Worm (Caenorhabditis elegans) whole organism, mixed stage, embryonic: ENCODE data around the gene Y55F3BL.6.
"Not testable (repeated sequence)": the region's sequence is repeated elsewhere in the genome, so short reads cannot be mapped to it uniquely, and the experiment has no call there.

ENCODE experiments used
- bed-3 ChIP-seq: fragments of 200-800 bp; sonication (Bioruptor generic); optimal IDR thresholded peaks from 3 replicates; lab custom pipeline; 2018; ENCODE audit warnings: mild to moderate bottlenecking, missing genetic modification characterization, moderate library complexity, missing compliant biosample characterization
- blmp-1 ChIP-seq: fragments of 150-350 bp; optimal IDR thresholded peaks from 2 replicates; lab custom pipeline; 2014; ENCODE audit warnings: missing biosample characterization, missing genetic modification characterization
- ceh-39 ChIP-seq: fragments of 150-350 bp; optimal IDR thresholded peaks from 2 replicates; lab custom pipeline; 2014; ENCODE audit warnings: missing biosample characterization, missing genetic modification characterization
- ceh-43 ChIP-seq: fragments of 200-800 bp; sonication (Bioruptor generic); optimal IDR thresholded peaks from 2 replicates; lab custom pipeline; 2018; ENCODE audit warnings: mild to moderate bottlenecking, missing genetic modification characterization, moderate library complexity, missing compliant biosample characterization
- ceh-83 ChIP-seq: fragments of 200-800 bp; sonication (Bioruptor generic); optimal IDR thresholded peaks from 2 replicates; lab custom pipeline; 2018; ENCODE audit warnings: mild to moderate bottlenecking, missing genetic modification characterization, missing compliant biosample characterization
- ces-1 ChIP-seq: fragments of 150-350 bp; optimal IDR thresholded peaks from 2 replicates; lab custom pipeline; 2014; ENCODE audit warnings: missing biosample characterization, missing genetic modification reagents, missing genetic modification characterization
- cnd-1 ChIP-seq: fragments of 200-800 bp; sonication (Bioruptor generic); optimal IDR thresholded peaks from 2 replicates; lab custom pipeline; 2018; ENCODE audit warnings: mild to moderate bottlenecking, missing genetic modification characterization, missing compliant biosample characterization
- drap-1 ChIP-seq: fragments of 200-800 bp; sonication (Bioruptor generic); optimal IDR thresholded peaks from 3 replicates; lab custom pipeline; 2018; ENCODE audit warnings: mild to moderate bottlenecking, missing genetic modification characterization, missing compliant biosample characterization
- elt-3 ChIP-seq: fragments of 150-350 bp; optimal IDR thresholded peaks from 2 replicates; lab custom pipeline; 2014; ENCODE audit warnings: missing biosample characterization, missing genetic modification characterization
- ham-2 ChIP-seq: fragments of 200-800 bp; sonication (Bioruptor generic); optimal IDR thresholded peaks from 2 replicates; lab custom pipeline; 2018; ENCODE audit warnings: mild to moderate bottlenecking, missing genetic modification characterization, missing compliant biosample characterization
- hlh-1 ChIP-seq: fragments of 150-350 bp; optimal IDR thresholded peaks from 2 replicates; lab custom pipeline; 2014; ENCODE audit warnings: missing biosample characterization, missing genetic modification reagents, missing genetic modification characterization
- lin-13 ChIP-seq: fragments of 150-350 bp; optimal IDR thresholded peaks from 2 replicates; lab custom pipeline; 2014; ENCODE audit warnings: missing biosample characterization, missing genetic modification characterization
- lin-32 ChIP-seq: fragments of 200-800 bp; sonication (Bioruptor generic); optimal IDR thresholded peaks from 2 replicates; lab custom pipeline; 2018; ENCODE audit warnings: mild to moderate bottlenecking, missing genetic modification characterization, missing compliant biosample characterization
- mab-5 ChIP-seq: fragments of 150-350 bp; optimal IDR thresholded peaks from 2 replicates; lab custom pipeline; 2014; ENCODE audit warnings: missing biosample characterization, missing genetic modification characterization
- mls-2 ChIP-seq: sonication (generic microtip); optimal IDR thresholded peaks from 2 replicates; lab custom pipeline; 2016; ENCODE audit warnings: mild to moderate bottlenecking, missing genetic modification characterization, moderate library complexity, missing compliant biosample characterization
- nhr-28 ChIP-seq: fragments of 150-350 bp; optimal IDR thresholded peaks from 2 replicates; lab custom pipeline; 2014; ENCODE audit warnings: missing biosample characterization, missing genetic modification characterization
- snpc-4 ChIP-seq: fragments of 150-350 bp; optimal IDR thresholded peaks from 2 replicates; lab custom pipeline; 2014; ENCODE audit warnings: missing biosample characterization, missing genetic modification characterization
- sptf-1 ChIP-seq: sonication (generic microtip); optimal IDR thresholded peaks from 2 replicates; lab custom pipeline; 2017; ENCODE audit warnings: mild to moderate bottlenecking, missing genetic modification characterization, moderate library complexity, missing compliant biosample characterization
- tbx-8 ChIP-seq: fragments of 200-800 bp; sonication (Bioruptor generic); optimal IDR thresholded peaks from 2 replicates; lab custom pipeline; 2018; ENCODE audit warnings: mild to moderate bottlenecking, missing genetic modification characterization, moderate library complexity, missing compliant biosample characterization
- unc-120 ChIP-seq: sonication (generic microtip); optimal IDR thresholded peaks from 2 replicates; lab custom pipeline; 2017; ENCODE audit warnings: missing genetic modification characterization, missing compliant biosample characterization; ENCODE audit not compliant: poor library complexity, severe bottlenecking
- unc-39 ChIP-seq: fragments of 150-350 bp; optimal IDR thresholded peaks from 2 replicates; lab custom pipeline; 2014; ENCODE audit warnings: missing biosample characterization, missing genetic modification characterization
- zip-8 ChIP-seq: fragments of 150-350 bp; optimal IDR thresholded peaks from 2 replicates; lab custom pipeline; 2014; ENCODE audit warnings: missing biosample characterization, missing genetic modification characterization
- ztf-11 ChIP-seq: fragments of 150-350 bp; optimal IDR thresholded peaks from 2 replicates; lab custom pipeline; 2014; ENCODE audit warnings: missing biosample characterization, missing genetic modification characterization

The Y55F3BL.6 gene

DNA sequence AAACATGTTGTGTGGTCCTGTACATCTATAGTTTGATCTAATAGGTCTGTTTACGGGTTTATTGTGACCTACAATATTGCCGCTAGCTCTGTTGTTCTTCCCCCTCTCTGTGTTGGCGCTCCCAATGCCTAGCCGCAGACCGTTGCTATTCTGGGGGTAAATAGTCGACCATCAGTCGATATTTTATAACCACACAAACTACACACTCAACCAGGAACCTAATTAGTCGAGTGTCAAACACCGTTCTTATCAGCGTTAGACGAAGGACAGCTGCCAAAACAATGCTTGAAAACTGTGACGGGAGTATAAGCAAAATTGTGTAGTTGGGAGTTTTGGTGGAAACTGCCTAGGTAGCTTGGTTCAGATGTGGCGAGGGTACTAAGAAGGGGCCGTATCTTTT lies 24.5 kb downstream of the Y55F3BL.6 start:
- no peak for TF ChIP-seq unc-39
- TF ChIP-seq ham-2 (GFP tag; lab: Kevin White, UChicago) = no peak
- TF ChIP-seq snpc-4 = no peak
- TF ChIP-seq ceh-83 (GFP tag; lab: Kevin White, UChicago) = no peak
- no peak for TF ChIP-seq unc-120
- TF ChIP-seq, all 35 proteins: peak for 0

DNA sequence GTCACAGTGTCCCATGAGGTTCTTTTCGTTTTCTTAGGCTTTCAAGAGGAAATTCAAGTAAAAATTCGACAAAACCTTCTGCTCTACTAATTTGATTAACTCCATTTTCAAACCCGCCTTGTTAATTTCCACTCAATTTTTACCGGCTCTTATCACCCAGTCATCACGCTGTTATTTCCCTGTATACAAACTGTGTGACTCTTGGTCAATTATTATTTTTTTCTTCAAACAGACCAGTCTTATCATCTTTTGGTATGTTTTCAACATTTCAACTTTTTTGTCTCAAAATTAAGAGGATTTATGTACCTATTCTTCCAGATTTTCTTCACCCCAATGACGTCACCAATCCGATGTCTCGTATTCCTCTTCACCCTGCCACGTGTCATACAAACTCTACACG lies 28.4 kb downstream of the Y55F3BL.6 start, which contains the start of gene ugt-52:
Gene ugt-52 (plus strand): TSS at position 301 of the 400 bp plus-strand sequence.
- TF ChIP-seq blmp-1 (tag; lab: Kevin White, UChicago) = no peak
- TF ChIP-seq ceh-39 (tag; lab: Kevin White, UChicago) = no peak
- no peak for TF ChIP-seq nhr-28 (tag; lab: Kevin White, UChicago)
- no peak for TF ChIP-seq zip-8 (tag; lab: Kevin White, UChicago)
- no peak for TF ChIP-seq lin-13 (tag; lab: Kevin White, UChicago)
- TF ChIP-seq elt-3 (tag; lab: Kevin White, UChicago) = no peak
- no peak for TF ChIP-seq drap-1 (GFP tag; lab: Kevin White, UChicago)
- TF ChIP-seq ztf-11 (tag; lab: Kevin White, UChicago) = no peak

DNA sequence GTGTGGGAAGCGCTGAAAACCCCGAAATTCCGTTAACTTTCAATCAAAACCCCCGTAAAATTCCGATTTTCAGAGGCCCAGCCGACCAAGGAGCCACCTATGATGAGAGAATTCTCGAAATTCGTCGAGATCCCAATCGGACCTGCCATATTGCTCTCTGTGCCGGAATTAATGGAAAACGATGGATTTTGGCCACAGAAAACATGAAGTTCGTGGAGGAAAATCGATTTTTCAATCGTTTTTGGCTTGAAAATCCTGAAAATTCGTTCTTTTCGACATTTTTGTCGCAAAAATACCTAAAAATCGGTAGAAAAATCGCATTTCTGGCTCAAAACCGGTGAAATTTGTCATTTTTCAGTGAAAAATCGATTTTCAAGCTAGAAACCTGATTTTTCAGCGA lies 33.3 kb downstream of the Y55F3BL.6 start:
- TF ChIP-seq nhr-28 (tag; lab: Kevin White, UChicago) (no peak), blmp-1 (tag; lab: Kevin White, UChicago) (no peak), ceh-39 (tag; lab: Kevin White, UChicago) (no peak), mls-2 (no peak), ceh-43 (GFP tag; lab: Kevin White, UChicago) (no peak)

DNA sequence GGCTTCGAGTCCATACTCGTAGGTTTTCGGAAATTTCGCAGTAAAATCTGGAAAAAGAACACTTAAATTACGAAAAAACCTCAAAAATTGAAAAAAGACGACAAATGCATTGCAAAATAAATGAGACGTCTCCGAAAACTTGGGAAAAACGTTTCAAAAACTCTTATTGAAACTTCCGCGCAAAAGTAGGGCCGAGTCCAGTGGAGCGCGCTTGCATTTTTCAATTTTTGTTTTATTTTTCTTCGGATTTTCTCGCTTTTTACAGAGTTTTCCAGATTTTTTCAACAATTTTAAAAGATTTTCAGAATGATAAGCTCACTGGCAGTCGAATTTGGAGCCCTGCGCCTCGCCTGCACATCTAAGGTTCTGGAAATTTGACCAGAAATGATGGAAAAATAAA lies 33.9 kb downstream of the Y55F3BL.6 start, which contains the start of gene mrpl-2:
Gene mrpl-2 (plus strand): TSS at position 307 of the 400 bp plus-strand sequence.
- TF ChIP-seq lin-13 (tag; lab: Kevin White, UChicago) (no peak), sptf-1 (tag; lab: Kevin White, UChicago) (peak; percentile 3), drap-1 (GFP tag; lab: Kevin White, UChicago) (no peak), lin-32 (GFP tag; lab: Kevin White, UChicago) (no peak)

DNA sequence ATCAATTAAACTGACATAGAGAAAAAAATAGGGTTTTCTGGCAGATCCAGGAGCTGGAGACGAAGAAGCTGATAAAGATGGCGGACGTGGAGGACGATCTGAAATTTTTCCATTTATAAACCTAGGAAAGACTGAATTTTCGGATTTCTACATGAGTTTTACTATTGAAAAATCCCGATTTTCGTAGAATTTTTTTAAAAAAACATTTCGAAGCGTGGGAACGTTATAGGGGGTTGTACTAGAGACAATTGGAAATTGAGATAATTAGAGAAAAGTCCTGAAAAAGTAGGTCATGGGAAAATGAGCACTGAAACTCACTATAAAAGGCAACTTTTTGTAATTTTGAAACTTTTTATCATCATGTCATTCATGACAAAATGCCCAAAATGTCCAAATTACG lies 35.8 kb downstream of the Y55F3BL.6 start, which contains the start of gene F56B3.9:
Gene F56B3.9 (plus strand): TSS at position 301 of the 400 bp plus-strand sequence.
- not testable (repeated sequence) for TF ChIP-seq blmp-1, ztf-11, mab-5 (tag; lab: Kevin White, UChicago)

DNA sequence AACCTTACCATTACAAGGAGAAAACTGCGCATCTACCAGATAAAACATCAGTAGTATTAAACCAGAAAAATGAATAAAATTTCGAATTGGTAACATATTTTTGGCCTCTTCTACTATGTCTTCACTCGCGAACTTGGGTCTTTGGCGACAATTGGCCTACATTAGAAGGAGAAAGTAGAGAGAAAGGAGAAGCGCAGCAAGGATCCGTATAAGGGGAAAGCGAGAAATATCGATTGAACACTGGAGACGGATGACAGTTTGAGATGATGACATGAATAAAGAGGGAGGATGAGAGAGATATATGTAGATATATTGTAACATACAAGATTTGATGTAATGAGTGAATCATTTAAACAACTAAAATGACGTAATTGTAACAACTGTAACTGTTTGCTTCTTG lies 38.6 kb downstream of the Y55F3BL.6 start, which contains the start of gene F56B3.2:
Gene F56B3.2 (minus strand): TSS at position 273 of the 400 bp plus-strand sequence.
- TF ChIP-seq unc-120 (no peak), ham-2 (GFP tag; lab: Kevin White, UChicago) (peak; percentile 31), blmp-1 (tag; lab: Kevin White, UChicago) (peak; percentile 93)

DNA sequence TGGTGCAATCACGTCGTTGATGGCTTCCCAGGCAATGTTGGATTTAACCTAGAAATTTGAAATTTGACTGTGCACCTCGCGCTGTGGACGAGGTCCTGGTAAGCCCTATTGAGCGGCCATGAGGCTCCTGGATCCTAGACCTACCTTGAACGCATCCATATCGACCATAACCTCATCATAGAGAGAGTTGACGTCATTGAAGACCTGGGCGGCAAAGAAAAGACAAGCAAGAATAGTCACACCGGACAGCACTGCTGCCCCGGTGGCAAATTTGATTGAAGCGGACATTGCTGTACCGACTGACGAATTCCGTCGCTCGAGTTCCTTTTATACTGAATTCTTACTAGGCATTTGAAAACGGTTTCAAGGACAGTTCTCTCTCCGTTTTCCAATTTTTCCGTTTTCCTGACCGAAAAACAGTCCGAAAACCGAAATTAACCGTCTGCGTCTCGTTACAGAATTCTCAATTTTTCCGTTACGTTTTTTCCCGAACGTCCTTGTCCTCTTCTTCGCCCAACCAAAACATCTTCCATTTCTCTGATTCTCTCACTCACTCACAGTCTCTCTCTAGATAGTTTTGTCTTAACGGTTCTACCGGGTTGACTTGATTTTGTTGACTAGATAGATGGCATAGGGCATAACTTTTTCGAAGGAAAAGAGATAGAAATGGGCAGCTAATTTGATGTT lies 43.4 kb downstream of the Y55F3BL.6 start, which contains the start of gene col-103:
Gene col-103 (minus strand): TSS at position 302 of the 687 bp plus-strand sequence.
- no peak for TF ChIP-seq tbx-8
- TF ChIP-seq drap-1 (GFP tag; lab: Kevin White, UChicago) = no peak

DNA sequence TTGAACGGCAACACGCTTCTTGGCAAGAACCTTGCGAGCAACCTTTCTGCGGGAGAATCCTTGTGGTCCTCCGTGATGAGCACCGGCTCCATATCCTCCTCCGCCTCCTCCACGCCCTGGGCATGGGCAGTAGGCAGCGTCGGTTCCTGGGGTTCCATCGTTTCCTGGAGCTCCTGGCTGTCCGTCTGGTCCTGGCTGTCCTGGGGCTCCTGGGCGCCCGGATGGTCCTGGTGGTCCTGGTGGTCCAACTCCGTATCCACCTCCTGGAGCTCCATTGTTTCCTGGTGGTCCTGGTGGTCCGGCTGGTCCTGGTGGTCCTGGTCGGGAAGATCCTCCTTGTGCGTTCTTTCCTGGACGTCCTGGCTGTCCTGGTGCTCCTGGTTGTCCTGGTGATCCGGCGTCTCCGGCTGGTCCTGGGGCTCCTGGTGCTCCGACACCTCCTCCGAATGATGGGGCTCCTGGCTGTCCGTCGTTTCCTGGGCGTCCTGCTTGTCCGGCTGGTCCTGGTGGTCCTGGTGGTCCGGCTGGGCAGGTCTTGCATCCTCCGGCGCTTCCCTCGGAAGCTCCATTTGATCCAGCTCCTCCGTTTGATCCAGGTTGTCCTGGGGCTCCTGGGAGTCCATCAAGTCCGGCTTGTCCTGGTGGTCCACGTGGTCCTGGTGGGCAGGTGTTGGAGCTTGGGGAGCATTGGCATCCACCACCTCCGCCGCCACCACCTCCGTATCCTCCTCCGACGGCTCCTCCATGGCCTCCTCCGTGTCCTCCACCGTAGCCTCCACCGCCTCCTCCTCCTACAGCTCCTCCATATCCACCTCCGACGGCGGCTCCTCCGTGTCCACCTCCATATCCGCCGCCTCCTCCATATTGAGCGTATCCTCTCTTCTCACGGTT lies 44.1 kb downstream of the Y55F3BL.6 start:
- TF ChIP-seq zip-8 (tag; lab: Kevin White, UChicago) (no peak), ham-2 (GFP tag; lab: Kevin White, UChicago) (no peak), bed-3 (GFP tag; lab: Kevin White, UChicago) (no peak), cnd-1 (no peak), unc-120 (no peak), mls-2 (no peak), hlh-1 (no peak), ces-1 (GFP tag; lab: Kevin White, UChicago) (no peak)
